Fruit fly (Drosophila melanogaster) whole organism, wandering third instar larva: ENCODE data around the gene CG32603.

Experiments
- Abd-B ChIP-seq: fragments of >200 bp; optimal IDR thresholded peaks from 2 replicates; lab custom pipeline; 2017; ENCODE audit warnings: missing biosample characterization, missing genetic modification characterization
- CG32264 ChIP-seq: fragments of 200-800 bp; sonication (Bioruptor generic); optimal IDR thresholded peaks from 2 replicates; lab custom pipeline; 2016; ENCODE audit warnings: missing biosample characterization, missing genetic modification characterization
- CG9705 ChIP-seq: fragments of 200-800 bp; sonication (Bioruptor generic); optimal IDR thresholded peaks from 2 replicates; lab custom pipeline; 2018; ENCODE audit warnings: missing biosample characterization, mild to moderate bottlenecking, missing genetic modification characterization
- CrebA ChIP-seq: fragments of 200-800 bp; sonication (Bioruptor generic); optimal IDR thresholded peaks from 2 replicates; lab custom pipeline; 2016; ENCODE audit warnings: missing biosample characterization, mild to moderate bottlenecking, missing genetic modification characterization, borderline replicate concordance
- Dfd ChIP-seq: fragments of >200 bp; optimal IDR thresholded peaks from 2 replicates; lab custom pipeline; 2017; ENCODE audit warnings: missing biosample characterization, missing genetic modification characterization
- Dif ChIP-seq: fragments of 200-275, 200-300 bp; sonication (Bioruptor generic); optimal IDR thresholded peaks from 2 replicates; lab custom pipeline; 2018; ENCODE audit warnings: missing biosample characterization, missing genetic modification characterization; ENCODE audit not compliant: partially characterized antibody
- GATAd ChIP-seq: sonication (Bioruptor generic); optimal IDR thresholded peaks from 2 replicates; lab custom pipeline; 2016; ENCODE audit warnings: missing biosample characterization, missing genetic modification characterization
- HLH106 ChIP-seq: fragments of 200-800 bp; optimal IDR thresholded peaks from 3 replicates; lab custom pipeline; 2019; ENCODE audit warnings: missing biosample characterization, mild to moderate bottlenecking, missing genetic modification characterization, moderate library complexity
- Hnf4 ChIP-seq: fragments of 200-800 bp; sonication (Bioruptor generic); optimal IDR thresholded peaks from 2 replicates; lab custom pipeline; 2016; ENCODE audit warnings: missing biosample characterization, mild to moderate bottlenecking, missing genetic modification characterization
- Hr78 ChIP-seq: fragments of >200 bp; optimal IDR thresholded peaks from 2 replicates; lab custom pipeline; 2017; ENCODE audit warnings: missing biosample characterization, missing genetic modification characterization
- Hr83 ChIP-seq: fragments of 200-300 bp; sonication (Bioruptor generic); optimal IDR thresholded peaks from 2 replicates; lab custom pipeline; 2016; ENCODE audit warnings: missing biosample characterization, mild to moderate bottlenecking, missing genetic modification characterization, moderate library complexity; ENCODE audit not compliant: poor library complexity, severe bottlenecking
- Jra ChIP-seq: sonication (Bioruptor generic); optimal IDR thresholded peaks from 2 replicates; lab custom pipeline; 2016; ENCODE audit warnings: missing biosample characterization, missing genetic modification characterization
- Mio ChIP-seq: sonication (Bioruptor generic); optimal IDR thresholded peaks from 2 replicates; lab custom pipeline; 2016; ENCODE audit warnings: missing biosample characterization, missing genetic modification characterization
- Myc ChIP-seq: fragments of >200 bp; optimal IDR thresholded peaks from 2 replicates; lab custom pipeline; 2017
- N ChIP-seq: fragments of >200 bp; optimal IDR thresholded peaks from 2 replicates; lab custom pipeline; 2018; ENCODE audit warnings: missing biosample characterization, missing external identifiers, missing genetic modification characterization
- OdsH ChIP-seq: fragments of 200-800 bp; sonication (Bioruptor generic); optimal IDR thresholded peaks from 2 replicates; lab custom pipeline; 2016; ENCODE audit warnings: missing biosample characterization, mild to moderate bottlenecking, missing genetic modification characterization
- Rel ChIP-seq, 2 experiments: fragments of 200-800 bp; sonication (Bioruptor generic) in 1 of 2; optimal IDR thresholded peaks; 2 replicates in 1 of 2; 3 replicates in 1 of 2; lab custom pipeline; 2016 to 2019; ENCODE audit warnings: mild to moderate bottlenecking in 2 of 2, missing biosample characterization in 2 of 2, missing genetic modification characterization in 2 of 2, moderate library complexity in 1 of 2
- Sp1 ChIP-seq: fragments of 200-800 bp; sonication (Bioruptor generic); optimal IDR thresholded peaks from 3 replicates; lab custom pipeline; 2019; ENCODE audit warnings: missing biosample characterization, mild to moderate bottlenecking, missing genetic modification characterization, moderate library complexity
- Vsx2 ChIP-seq: fragments of 200-300, 225-300 bp; sonication (Bioruptor generic); optimal IDR thresholded peaks from 2 replicates; lab custom pipeline; 2018; ENCODE audit warnings: missing biosample characterization, missing genetic modification characterization; ENCODE audit not compliant: partially characterized antibody
- br ChIP-seq: fragments of 200-800 bp; sonication (Bioruptor generic); optimal IDR thresholded peaks from 2 replicates; lab custom pipeline; 2016; ENCODE audit warnings: missing biosample characterization, missing genetic modification characterization
- brk ChIP-seq: fragments of 200-800 bp; sonication (Bioruptor generic); optimal IDR thresholded peaks from 2 replicates; lab custom pipeline; 2016; ENCODE audit warnings: missing biosample characterization, mild to moderate bottlenecking, missing genetic modification characterization
- dl ChIP-seq, 2 experiments: fragments of 175-275, 200-275 bp in 1 of 2; fragments of 200-275 bp in 1 of 2; sonication (Bioruptor generic); optimal IDR thresholded peaks; lab custom pipeline; 2018; ENCODE audit warnings: mild to moderate bottlenecking in 2 of 2, missing biosample characterization in 2 of 2, missing genetic modification characterization in 2 of 2, moderate library complexity in 2 of 2; ENCODE audit not compliant: partially characterized antibody in 2 of 2, insufficient read depth in 1 of 2
- dmrt93B ChIP-seq: fragments of 200-800 bp; sonication (Bioruptor generic); optimal IDR thresholded peaks from 2 replicates; lab custom pipeline; 2018; ENCODE audit warnings: missing biosample characterization, mild to moderate bottlenecking, missing genetic modification characterization
- dsf ChIP-seq: sonication (Bioruptor generic); optimal IDR thresholded peaks from 2 replicates; lab custom pipeline; 2016; ENCODE audit warnings: missing biosample characterization, missing genetic modification characterization, borderline replicate concordance
- foxo ChIP-seq, 2 experiments: fragments of 200-800 bp; sonication (Bioruptor generic); optimal IDR thresholded peaks; 2 replicates in 1 of 2; 3 replicates in 1 of 2; lab custom pipeline; 2016 to 2017; ENCODE audit warnings: missing biosample characterization in 2 of 2, missing genetic modification characterization in 2 of 2
- fru ChIP-seq: fragments of 200-800 bp; sonication (Bioruptor generic); optimal IDR thresholded peaks from 3 replicates; lab custom pipeline; 2016; ENCODE audit warnings: missing biosample characterization, mild to moderate bottlenecking, missing genetic modification characterization
- h ChIP-seq: fragments of 200-800 bp; sonication (Bioruptor generic); optimal IDR thresholded peaks from 3 replicates; lab custom pipeline; 2016; ENCODE audit warnings: missing biosample characterization, mild to moderate bottlenecking, missing genetic modification characterization
- lola ChIP-seq: fragments of >200 bp; optimal IDR thresholded peaks from 2 replicates; lab custom pipeline; 2017; ENCODE audit warnings: missing biosample characterization, missing genetic modification characterization
- pan ChIP-seq: fragments of >200 bp; optimal IDR thresholded peaks from 2 replicates; lab custom pipeline; 2017
- psq ChIP-seq: fragments of 200-800 bp; sonication (Bioruptor generic); optimal IDR thresholded peaks from 3 replicates; lab custom pipeline; 2017; ENCODE audit warnings: missing biosample characterization, mild to moderate bottlenecking, missing genetic modification characterization, moderate library complexity
- rgr ChIP-seq: fragments of 200-800 bp; sonication (Bioruptor generic); optimal IDR thresholded peaks from 3 replicates; lab custom pipeline; 2016; ENCODE audit warnings: missing biosample characterization, mild to moderate bottlenecking, missing genetic modification characterization
- sage ChIP-seq: fragments of 200-800 bp; sonication (Bioruptor generic); optimal IDR thresholded peaks from 2 replicates; lab custom pipeline; 2016; ENCODE audit warnings: missing biosample characterization, mild to moderate bottlenecking, missing genetic modification characterization
- tai ChIP-seq: sonication (Bioruptor generic); optimal IDR thresholded peaks from 2 replicates; lab custom pipeline; 2016; ENCODE audit warnings: missing biosample characterization, missing genetic modification characterization
- usp ChIP-seq: fragments of >200 bp; optimal IDR thresholded peaks from 2 replicates; lab custom pipeline; 2017; ENCODE audit warnings: missing biosample characterization, missing genetic modification characterization
- woc ChIP-seq: sonication (Bioruptor generic); optimal IDR thresholded peaks from 2 replicates; lab custom pipeline; 2016; ENCODE audit warnings: missing biosample characterization, mild to moderate bottlenecking, missing genetic modification characterization

The CG32603 gene

dm6 chrX:14221182-14221581 lies 36.8 kb downstream of the CG32603 start:
- no peak for TF ChIP-seq Dfd (GFP tag; lab: Kevin White, UChicago)
- no peak for TF ChIP-seq N
- TF ChIP-seq Hr78 (GFP tag; lab: Kevin White, UChicago) = no peak
- no peak for TF ChIP-seq CrebA (GFP tag; lab: Kevin White, UChicago)
- no peak for TF ChIP-seq HLH106 (tag; lab: Kevin White, UChicago)
- no peak for TF ChIP-seq dl (GFP tag; optimal IDR thresholded peaks at IDR 0.05; lab: Kevin White, UChicago; ENCODE audit: insufficient read depth in 1 of 2, partially characterized antibody in 2 of 2)
- no peak for TF ChIP-seq Hnf4 (GFP tag; lab: Kevin White, UChicago)
- TF ChIP-seq sage = no peak
- no peak for TF ChIP-seq rgr (GFP tag; lab: Kevin White, UChicago)
- no peak for TF ChIP-seq Sp1
- TF ChIP-seq Rel (GFP tag; optimal IDR thresholded peaks at IDR 0.05; lab: Kevin White, UChicago) = no peak
- no peak for TF ChIP-seq Rel (tag; optimal IDR thresholded peaks at IDR 0.05; lab: Kevin White, UChicago)
- TF ChIP-seq Mio (GFP tag; lab: Kevin White, UChicago) = no peak
- no peak for TF ChIP-seq Hr83
- no peak for TF ChIP-seq lola (GFP tag; lab: Kevin White, UChicago)
- TF ChIP-seq Myc = no peak

dm6 chrX:14221995-14222394 lies 37.6 kb downstream of the CG32603 start:
- TF ChIP-seq Dfd (GFP tag; lab: Kevin White, UChicago) (no peak), foxo (GFP tag; optimal IDR thresholded peaks at IDR 0.05; lab: Kevin White, UChicago) (no peak), br (GFP tag; lab: Kevin White, UChicago) (no peak)

dm6 chrX:14225665-14226064 lies 41.3 kb downstream of the CG32603 start, which contains the start of gene CG11674:
CG11674 (minus strand) TSS chrX:14225879.
- TF ChIP-seq Dif (GFP tag; lab: Kevin White, UChicago) (no peak), tai (GFP tag; lab: Kevin White, UChicago) (no peak), Hr83 (no peak), Myc (no peak), Abd-B (GFP tag; lab: Kevin White, UChicago) (no peak), psq (GFP tag; lab: Kevin White, UChicago) (no peak), CG32264 (GFP tag; lab: Kevin White, UChicago) (no peak)

- TF ChIP-seq Hnf4 (GFP tag; lab: Kevin White, UChicago) (no peak), Rel (GFP tag; optimal IDR thresholded peaks at IDR 0.05; lab: Kevin White, UChicago) (no peak), Rel (tag; optimal IDR thresholded peaks at IDR 0.05; lab: Kevin White, UChicago) (no peak), GATAd (GFP tag; lab: Kevin White, UChicago) (no peak), dmrt93B (GFP tag; lab: Kevin White, UChicago) (no peak), h (no peak), brk (GFP tag; lab: Kevin White, UChicago) (no peak), dsf (GFP tag; lab: Kevin White, UChicago) (no peak), woc (GFP tag; lab: Kevin White, UChicago) (no peak), N (no peak), CG32264 (GFP tag; lab: Kevin White, UChicago) (no peak), Myc (no peak), Sp1 (no peak), Abd-B (GFP tag; lab: Kevin White, UChicago) (no peak), psq (GFP tag; lab: Kevin White, UChicago) (no peak), Jra (GFP tag; lab: Kevin White, UChicago) (no peak), Dif (GFP tag; lab: Kevin White, UChicago) (no peak)
These were observed 41.7 kb downstream of the CG32603 start, which contains the start of gene mRpL38 for dm6 chrX:14226093-14226492. mRpL38 (plus strand) TSS chrX:14226289.

- TF ChIP-seq dmrt93B (GFP tag; lab: Kevin White, UChicago) (no peak), h (no peak)
These were observed 42.7 kb downstream of the CG32603 start for dm6 chrX:14227043-14227442.

- no peak for TF ChIP-seq lola (GFP tag; lab: Kevin White, UChicago)
- TF ChIP-seq tai (GFP tag; lab: Kevin White, UChicago) = no peak
- TF ChIP-seq psq (GFP tag; lab: Kevin White, UChicago) = peak; percentile 22
- TF ChIP-seq Abd-B (GFP tag; lab: Kevin White, UChicago) = no peak
- TF ChIP-seq Hr83 = no peak
- no peak for TF ChIP-seq usp (GFP tag; lab: Kevin White, UChicago)
- no peak for TF ChIP-seq dmrt93B (GFP tag; lab: Kevin White, UChicago)
- TF ChIP-seq pan (lab: Kevin White, UChicago) = no peak
- no peak for TF ChIP-seq Hr78 (GFP tag; lab: Kevin White, UChicago)
- no peak for TF ChIP-seq N
- TF ChIP-seq Vsx2 (GFP tag; lab: Kevin White, UChicago) = no peak
- peak; percentile 21 for TF ChIP-seq CG9705 (GFP tag; lab: Kevin White, UChicago)
- no peak for TF ChIP-seq dl (GFP tag; optimal IDR thresholded peaks at IDR 0.05; lab: Kevin White, UChicago; ENCODE audit: insufficient read depth in 1 of 2, partially characterized antibody in 2 of 2)
- TF ChIP-seq foxo (GFP tag; optimal IDR thresholded peaks at IDR 0.05; lab: Kevin White, UChicago) = peak in 1 of 2 experiments; percentile 44
- no peak for TF ChIP-seq Dfd (GFP tag; lab: Kevin White, UChicago)
- TF ChIP-seq Mio (GFP tag; lab: Kevin White, UChicago) = no peak
- peak; percentile 6 for TF ChIP-seq GATAd (GFP tag; lab: Kevin White, UChicago)
- no peak for TF ChIP-seq h
- TF ChIP-seq OdsH = no peak
- TF ChIP-seq fru (GFP tag; lab: Kevin White, UChicago) = no peak
- no peak for TF ChIP-seq CG32264 (GFP tag; lab: Kevin White, UChicago)
- TF ChIP-seq Dif (GFP tag; lab: Kevin White, UChicago) = no peak
- TF ChIP-seq sage = no peak
- TF ChIP-seq Hnf4 (GFP tag; lab: Kevin White, UChicago) = no peak
- no peak for TF ChIP-seq dsf (GFP tag; lab: Kevin White, UChicago)
These were observed 49.5 kb downstream of the CG32603 start, which contains the start of gene CG42271 for dm6 chrX:14233843-14234337. CG42271 (minus strand) TSS chrX:14234066.
